Fruit fly (Drosophila melanogaster): ENCODE results near the gene Ncc69.

Ncc69 gene

DNA sequence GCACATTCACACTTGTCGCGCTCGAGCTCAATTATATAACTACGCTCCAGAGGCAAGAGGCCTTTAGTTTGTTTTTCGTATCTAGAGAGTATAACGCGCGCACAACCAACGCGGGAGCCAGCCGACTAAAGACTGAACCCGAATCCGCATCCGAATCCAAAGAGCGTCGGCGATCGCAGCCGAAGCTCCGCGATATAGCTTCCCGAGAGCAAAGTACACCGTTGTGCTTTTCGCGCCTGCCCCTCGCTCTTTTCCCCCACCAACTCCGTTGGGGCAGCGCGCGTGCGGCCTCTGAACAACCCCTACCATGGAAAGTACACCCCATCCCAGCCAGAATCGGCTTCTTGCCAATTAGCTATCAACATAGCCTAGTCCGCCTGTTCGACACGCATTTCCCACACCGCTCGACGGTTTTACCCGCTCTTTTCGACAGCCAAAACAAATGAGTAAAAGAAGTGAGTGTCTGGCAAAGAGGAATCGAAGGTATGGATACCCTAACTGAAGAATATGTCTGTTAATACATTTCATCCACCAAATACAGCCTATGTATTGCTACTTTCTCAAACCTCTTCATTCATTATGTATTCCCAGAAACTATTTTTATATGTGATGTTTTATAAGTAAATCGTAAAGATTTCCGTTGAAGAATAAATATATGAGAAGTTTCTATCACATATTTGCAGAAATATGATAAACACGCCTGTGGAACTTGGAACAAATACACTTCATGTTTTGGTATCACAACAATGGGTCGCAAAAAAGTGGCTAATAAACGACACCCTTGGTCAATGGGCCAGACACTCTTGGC is 17.5 kb upstream of the Ncc69 start (continued):
- TF ChIP-seq Hr3 (GFP tag; optimal IDR thresholded peaks at IDR 0.05): no peak
- TF ChIP-seq CG8089 (GFP tag; optimal IDR thresholded peaks at IDR 0.05): no peak
- TF ChIP-seq peb (GFP tag; IDR thresholded peaks at IDR 0.05): no peak
- TF ChIP-seq CG30403 (GFP tag; optimal IDR thresholded peaks at IDR 0.05): peak; percentile 26
- 0 out of 2 replicates have a peak, but pooled peaks have one; percentile 7 for TF ChIP-seq sob (GFP tag; IDR thresholded peaks at IDR 0.05)
- no peak for TF ChIP-seq CG6854 (GFP tag; optimal IDR thresholded peaks at IDR 0.05)
- TF ChIP-seq CG18011 (GFP tag; optimal IDR thresholded peaks at IDR 0.05): no peak
- TF ChIP-seq CG12071 (GFP tag; optimal IDR thresholded peaks at IDR 0.05): peak; percentile 41
- no peak for TF ChIP-seq jing (GFP tag; optimal IDR thresholded peaks at IDR 0.05)
- 0 out of 2 replicates have a peak, but pooled peaks have one; percentile 18 for TF ChIP-seq ap (GFP tag; IDR thresholded peaks at IDR 0.05)
- TF ChIP-seq CG34376 (GFP tag; optimal IDR thresholded peaks at IDR 0.05): peak; percentile 88
- TF ChIP-seq stc (GFP tag; IDR thresholded peaks at IDR 0.05): peak; percentile 58; the same call in 1 of the 2 replicates
- no peak for TF ChIP-seq trh (GFP tag; optimal IDR thresholded peaks at IDR 0.05)
- no peak for TF ChIP-seq CG1832 (GFP tag; optimal IDR thresholded peaks at IDR 0.05)
- no peak for TF ChIP-seq tio (GFP tag; optimal IDR thresholded peaks at IDR 0.05)
- no peak for TF ChIP-seq CG2712 (tag; optimal IDR thresholded peaks at IDR 0.05)
- TF ChIP-seq CG6689 (GFP tag; IDR thresholded peaks at IDR 0.05): no peak
- peak; percentile 28; the same call in 1 of the 2 replicates for TF ChIP-seq E2f1 (GFP tag; IDR thresholded peaks at IDR 0.05)
- no peak for TF ChIP-seq CG12744 (GFP tag; optimal IDR thresholded peaks at IDR 0.05)
- TF ChIP-seq CG7271 (tag; optimal IDR thresholded peaks at IDR 0.05): no peak
- TF ChIP-seq sr (GFP tag; IDR thresholded peaks at IDR 0.05): peak; percentile 66; the same call in 2 of the 3 replicates
- TF ChIP-seq CG8765 (GFP tag; IDR thresholded peaks at IDR 0.05): no peak
- no peak for TF ChIP-seq nerfin-2 (GFP tag; IDR thresholded peaks at IDR 0.05; ENCODE audit: partially characterized antibody)
- TF ChIP-seq Usf (GFP tag; optimal IDR thresholded peaks at IDR 0.05): no peak
- peak; percentile 16 for TF ChIP-seq nau (GFP tag; optimal IDR thresholded peaks at IDR 0.05)
- TF ChIP-seq corto (GFP tag; optimal IDR thresholded peaks at IDR 0.05): no peak
- peak; percentile 44 for TF ChIP-seq CG15269 (tag; optimal IDR thresholded peaks at IDR 0.05)
- TF ChIP-seq CG7786 (GFP tag; optimal IDR thresholded peaks at IDR 0.05): peak; percentile 26
- TF ChIP-seq nmo (GFP tag; optimal IDR thresholded peaks at IDR 0.05): no peak
- TF ChIP-seq slbo (GFP tag; IDR thresholded peaks at IDR 0.05): 0 out of 2 replicates have a peak, but pooled peaks have one; percentile 29
- TF ChIP-seq H2.0 (GFP tag; IDR thresholded peaks at IDR 0.05): 0 out of 2 replicates have a peak, but pooled peaks have one; percentile 11
- peak; percentile 69 for TF ChIP-seq CG13894 (tag; optimal IDR thresholded peaks at IDR 0.05)
- TF ChIP-seq CG1529 (GFP tag; optimal IDR thresholded peaks at IDR 0.05): no peak
- TF ChIP-seq Spps (tag; optimal IDR thresholded peaks at IDR 0.05): no peak
- peak in 1 of 2 experiments; percentile 99 for TF ChIP-seq Pdp1 (GFP tag; optimal IDR thresholded peaks at IDR 0.05)
- peak; percentile 47; the same call in 1 of the 2 replicates for TF ChIP-seq chm (GFP tag; IDR thresholded peaks at IDR 0.05)
- no peak for TF ChIP-seq Sox102F (GFP tag; optimal IDR thresholded peaks at IDR 0.05)
- no peak for TF ChIP-seq kni (GFP tag; optimal IDR thresholded peaks at IDR 0.05)
- TF ChIP-seq Six4 (GFP tag; optimal IDR thresholded peaks at IDR 0.05): no peak
- TF ChIP-seq hbn (GFP tag; IDR thresholded peaks at IDR 0.05; ENCODE audit: partially characterized antibody): no peak
- TF ChIP-seq YL-1 (GFP tag; optimal IDR thresholded peaks at IDR 0.05): no peak
- no peak for TF ChIP-seq Ets97D (GFP tag; optimal IDR thresholded peaks at IDR 0.05)
- no peak for TF ChIP-seq Antp (GFP tag; optimal IDR thresholded peaks at IDR 0.05)
- no peak; the same call in 2 of the 3 replicates for TF ChIP-seq zen2 (GFP tag; IDR thresholded peaks at IDR 0.05; ENCODE audit: partially characterized antibody)
- TF ChIP-seq CG15073 (GFP tag; optimal IDR thresholded peaks at IDR 0.05): no peak
- 0 out of 2 replicates have a peak, but pooled peaks have one; percentile 26 for TF ChIP-seq wdn (GFP tag; IDR thresholded peaks at IDR 0.05)
- TF ChIP-seq CG33557 (GFP tag; optimal IDR thresholded peaks at IDR 0.05): no peak
- TF ChIP-seq CG14441 (GFP tag; IDR thresholded peaks at IDR 0.05): no peak
- TF ChIP-seq CG12942 (GFP tag; optimal IDR thresholded peaks at IDR 0.05): no peak

All from whole organism, embryonic.